Worm (Caenorhabditis elegans): ENCODE data around the gene nhr-46.

- TF ChIP-seq ref-1 (GFP tag; conservative IDR thresholded peaks at IDR 0.05): no peak
- TF ChIP-seq T22C8.4 (GFP tag; IDR thresholded peaks at IDR 0.05): no peak
- TF ChIP-seq flt-1 (GFP tag; IDR thresholded peaks at IDR 0.05): no peak
- TF ChIP-seq cog-1 (tag; optimal IDR thresholded peaks at IDR 0.05): no peak
- no peak for TF ChIP-seq klf-2 (GFP tag; conservative IDR thresholded peaks at IDR 0.05)
- TF ChIP-seq ztf-23 (GFP tag; IDR thresholded peaks at IDR 0.05): no peak
- TF ChIP-seq med-1 (GFP tag; optimal IDR thresholded peaks at IDR 0.05; ENCODE audit: insufficient read depth): no peak
- TF ChIP-seq tab-1 (GFP tag; IDR thresholded peaks at IDR 0.05): no peak
- no peak for TF ChIP-seq ztf-29 (GFP tag; IDR thresholded peaks at IDR 0.05)
These were observed 49.2 kb upstream of the nhr-46 start, which contains the start of gene lntl-1 for ce11 chrIV:5806909-5807308.

Measured in whole organism, midembryonic.